Fruit fly (Drosophila melanogaster): ENCODE measurements around the gene vers.

DNA sequence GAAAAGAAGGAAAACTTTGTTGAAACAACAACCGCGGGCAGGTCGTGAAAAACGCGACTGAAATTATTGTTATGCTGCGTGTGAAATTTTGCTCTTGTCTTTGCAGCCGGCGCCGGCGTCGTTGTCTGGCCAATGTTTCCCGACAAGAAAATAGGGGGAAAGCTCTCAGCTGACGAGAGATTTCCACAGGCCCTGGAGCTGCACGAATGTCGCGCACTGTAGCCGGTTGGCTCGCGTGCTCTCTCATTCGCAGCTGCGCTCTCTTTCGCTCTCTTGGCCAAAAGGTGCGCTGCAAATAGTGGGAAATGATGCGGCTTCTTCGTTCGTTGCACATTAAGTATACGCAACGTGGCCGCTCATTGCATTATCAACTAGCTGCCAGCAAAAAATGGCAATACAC, 47.8 kb downstream of the vers start, which contains the start of gene CG9760:
- TF ChIP-seq tj (GFP tag; optimal IDR thresholded peaks at IDR 0.05) (no peak), kay (GFP tag; ENCODE audit: borderline replicate concordance) (no peak), cic (GFP tag; optimal IDR thresholded peaks at IDR 0.05) (no peak), CG14711 (tag; optimal IDR thresholded peaks at IDR 0.05) (no peak), CG5204 (GFP tag; optimal IDR thresholded peaks at IDR 0.05) (no peak), CG12768 (GFP tag; optimal IDR thresholded peaks at IDR 0.05) (no peak), pad (GFP tag; optimal IDR thresholded peaks at IDR 0.05) (no peak), CG33017 (tag; optimal IDR thresholded peaks at IDR 0.05) (no peak)

Measured in whole organism, adult.